Worm (Caenorhabditis elegans): ENCODE data around the gene R11D1.10.
A peak's percentile ranks its signal among the peaks of the same experiment; 100 is the strongest.

R11D1.10 gene

ce11 chrV:12701613-12702012 lies 27.7 kb upstream of the R11D1.10 start:
- TF ChIP-seq ces-1 (GFP tag; optimal IDR thresholded peaks at IDR 0.05) (peak; percentile 44), lin-29 (GFP tag; IDR thresholded peaks at IDR 0.05) (no peak)

DNA sequence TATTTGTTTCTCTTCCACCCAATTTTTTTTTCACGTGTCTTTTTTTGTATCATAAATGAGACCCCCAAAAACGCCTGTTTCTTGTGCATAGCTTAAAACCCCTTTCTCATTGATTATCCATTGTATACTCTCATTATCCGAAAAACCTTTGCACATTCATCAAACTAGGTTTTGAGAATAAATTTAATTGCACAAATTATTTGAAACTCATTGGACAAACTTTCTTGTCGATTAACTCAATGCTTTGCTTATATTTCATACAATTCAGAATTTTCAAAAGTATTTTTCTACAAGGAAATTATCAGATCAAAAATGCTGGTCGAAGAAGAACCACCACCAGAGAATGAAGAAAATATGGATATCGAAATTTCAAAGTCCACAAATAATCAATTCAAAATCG lies 25.2 kb upstream of the R11D1.10 start, which contains the start of gene R11D1.1:
TSS of gene R11D1.1 (plus strand) at position 301 of the 400 bp plus-strand sequence.
- TF ChIP-seq Y75B8A.6 (GFP tag; IDR thresholded peaks at IDR 0.05) (no peak), unc-62 (GFP tag; optimal IDR thresholded peaks at IDR 0.05 in 1 of 2) (peak in 1 of 2 experiments; percentile 34), unc-62 (tag; optimal IDR thresholded peaks at IDR 0.05) (no peak)

ce11 chrV:12706511-12706910 lies 22.8 kb upstream of the R11D1.10 start:
- TF ChIP-seq aha-1 (tag) (peak; percentile 80), nhr-6 (tag; optimal IDR thresholded peaks at IDR 0.05) (no peak), nhr-10 (tag; optimal IDR thresholded peaks at IDR 0.05) (no peak), snpc-1.2 (GFP tag; IDR thresholded peaks at IDR 0.05) (no peak)

ce11 chrV:12708305-12708704 lies 21.0 kb upstream of the R11D1.10 start, which contains the start of gene R11D1.2:
Gene R11D1.2, plus strand, starts transcription at chrV:12708605.
- TF ChIP-seq F10B5.3 (tag; optimal IDR thresholded peaks at IDR 0.05) (no peak), fos-1 (tag; optimal IDR thresholded peaks at IDR 0.05) (no peak), jun-1 (tag; optimal IDR thresholded peaks at IDR 0.05) (no peak), lin-29 (GFP tag; IDR thresholded peaks at IDR 0.05) (no peak), fkh-10 (GFP tag; optimal IDR thresholded peaks at IDR 0.05) (no peak), nhr-6 (tag; optimal IDR thresholded peaks at IDR 0.05) (no peak), zip-11 (GFP tag; IDR thresholded peaks at IDR 0.05) (no peak), nhr-11 (tag; optimal IDR thresholded peaks at IDR 0.05) (no peak), Y5F2A.4 (GFP tag; optimal IDR thresholded peaks at IDR 0.05) (no peak), mep-1 (tag; optimal IDR thresholded peaks at IDR 0.05) (no peak)

- no peak for TF ChIP-seq ceh-20 (GFP tag; IDR thresholded peaks at IDR 0.05)
- no peak for TF ChIP-seq dve-1 (tag; optimal IDR thresholded peaks at IDR 0.05; ENCODE audit: insufficient read depth)
- no peak for TF ChIP-seq lin-1 (GFP tag; IDR thresholded peaks at IDR 0.05)
- TF ChIP-seq lin-38 (GFP tag; IDR thresholded peaks at IDR 0.05) = no peak
- TF ChIP-seq nhr-42 (GFP tag; IDR thresholded peaks at IDR 0.05) = no peak
- TF ChIP-seq lin-39 (tag; optimal IDR thresholded peaks at IDR 0.05) = no peak
- TF ChIP-seq F26F4.8 (GFP tag; conservative IDR thresholded peaks at IDR 0.05) = no peak
- no peak for TF ChIP-seq madf-5 (GFP tag; IDR thresholded peaks at IDR 0.05)
- TF ChIP-seq ztf-7 (tag; optimal IDR thresholded peaks at IDR 0.05) = no peak
- no peak for TF ChIP-seq spr-1 (tag; optimal IDR thresholded peaks at IDR 0.05)
These were observed 17.3 kb upstream of the R11D1.10 start, which contains the start of gene R11D1.3 for ce11 chrV:12711999-12712398. Gene R11D1.3, minus strand, starts transcription at chrV:12712099.

DNA sequence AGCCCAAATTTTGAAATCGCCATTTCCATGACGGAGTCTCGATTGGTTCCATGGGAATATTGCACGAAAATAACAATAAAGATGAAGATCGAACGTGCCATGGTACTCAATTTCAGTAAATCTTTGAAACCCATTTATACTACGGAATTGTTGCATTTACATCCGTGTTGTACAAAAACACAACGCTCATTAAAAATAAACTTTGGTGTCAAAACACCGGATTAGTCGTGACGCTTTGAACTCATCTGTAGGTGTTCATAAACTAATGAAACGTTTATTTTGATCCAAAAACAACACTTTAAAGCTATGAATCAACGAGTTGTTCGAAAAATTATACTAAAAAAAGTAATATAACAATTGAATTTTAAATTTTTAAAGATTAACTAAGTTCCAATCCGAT lies 15.2 kb upstream of the R11D1.10 start, which contains the start of gene R11D1.4:
TSS of gene R11D1.4 (minus strand) at position 101 of the 400 bp plus-strand sequence.
- no peak for TF ChIP-seq spr-1 (tag; optimal IDR thresholded peaks at IDR 0.05)
- TF ChIP-seq pqm-1 (tag; optimal IDR thresholded peaks at IDR 0.05) = no peak

DNA sequence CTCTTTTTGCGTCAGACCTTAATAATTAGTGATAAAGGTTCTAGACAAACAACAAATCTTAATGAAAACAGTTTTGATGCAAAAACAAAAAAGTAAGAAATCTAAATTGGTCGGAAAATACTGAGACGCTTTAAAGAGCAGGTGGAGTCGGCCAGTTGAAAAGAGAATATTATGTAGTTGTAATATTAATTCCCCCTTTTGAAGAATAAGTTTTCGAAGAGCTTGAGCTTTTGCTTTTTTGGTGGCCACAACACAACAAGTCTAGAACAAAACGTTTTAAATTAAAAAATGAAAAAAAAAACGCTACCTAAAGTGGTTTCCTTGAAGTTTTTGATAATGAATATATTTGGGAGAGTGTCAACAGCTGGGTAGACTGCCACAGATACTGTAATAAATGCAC lies 12.9 kb upstream of the R11D1.10 start, which contains the start of gene str-178:
TSS of gene str-178 (minus strand) at position 101 of the 400 bp plus-strand sequence.
- TF ChIP-seq aha-1 (tag) (no peak), nhr-77 (tag; optimal IDR thresholded peaks at IDR 0.05) (no peak), ces-1 (GFP tag; optimal IDR thresholded peaks at IDR 0.05) (no peak)

DNA sequence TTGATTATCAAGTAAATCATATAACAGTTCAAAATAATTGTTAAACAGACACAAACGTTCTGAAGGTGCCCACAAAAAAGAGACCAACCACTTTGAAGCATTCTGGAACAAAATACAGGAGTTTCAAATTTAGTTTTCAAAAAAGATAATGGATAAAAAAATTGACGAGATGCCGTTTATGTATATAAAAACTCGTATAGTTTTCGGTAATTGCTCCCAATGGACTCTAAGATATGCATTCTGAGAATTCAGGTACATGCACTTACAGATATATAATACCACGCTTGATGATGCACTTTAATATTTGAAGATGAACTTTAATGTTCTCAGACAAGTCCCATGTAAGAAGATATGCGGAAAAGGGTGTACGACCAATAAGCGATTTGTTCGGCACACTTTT lies 10.7 kb upstream of the R11D1.10 start, which contains the start of gene str-181:
TSS of gene str-181 (minus strand) at position 101 of the 400 bp plus-strand sequence.
- TF ChIP-seq nhr-25 (tag; optimal IDR thresholded peaks at IDR 0.05; ENCODE audit: borderline replicate concordance, insufficient read depth) = no peak
- TF ChIP-seq aha-1 (tag) = peak; percentile 56
- no peak for TF ChIP-seq php-3 (GFP tag; IDR thresholded peaks at IDR 0.05)
- TF ChIP-seq hmg-1.1 (GFP tag; IDR thresholded peaks at IDR 0.05) = no peak

Data from whole organism, L4 larva.